Fruit fly (Drosophila melanogaster) ovary, adult (tissue): ENCODE results near the gene Usp5.
A peak's percentile ranks its signal among the peaks of the same experiment; 100 is the strongest.

Source experiments
- CG17801 ChIP-seq: fragments of 200-800 bp; optimal IDR thresholded peaks from 2 replicates; lab custom pipeline; 2019; ENCODE audit warnings: missing biosample characterization, mild to moderate bottlenecking, missing genetic modification characterization, moderate library complexity; ENCODE audit not compliant: partially characterized antibody

Gene Usp5

DNA sequence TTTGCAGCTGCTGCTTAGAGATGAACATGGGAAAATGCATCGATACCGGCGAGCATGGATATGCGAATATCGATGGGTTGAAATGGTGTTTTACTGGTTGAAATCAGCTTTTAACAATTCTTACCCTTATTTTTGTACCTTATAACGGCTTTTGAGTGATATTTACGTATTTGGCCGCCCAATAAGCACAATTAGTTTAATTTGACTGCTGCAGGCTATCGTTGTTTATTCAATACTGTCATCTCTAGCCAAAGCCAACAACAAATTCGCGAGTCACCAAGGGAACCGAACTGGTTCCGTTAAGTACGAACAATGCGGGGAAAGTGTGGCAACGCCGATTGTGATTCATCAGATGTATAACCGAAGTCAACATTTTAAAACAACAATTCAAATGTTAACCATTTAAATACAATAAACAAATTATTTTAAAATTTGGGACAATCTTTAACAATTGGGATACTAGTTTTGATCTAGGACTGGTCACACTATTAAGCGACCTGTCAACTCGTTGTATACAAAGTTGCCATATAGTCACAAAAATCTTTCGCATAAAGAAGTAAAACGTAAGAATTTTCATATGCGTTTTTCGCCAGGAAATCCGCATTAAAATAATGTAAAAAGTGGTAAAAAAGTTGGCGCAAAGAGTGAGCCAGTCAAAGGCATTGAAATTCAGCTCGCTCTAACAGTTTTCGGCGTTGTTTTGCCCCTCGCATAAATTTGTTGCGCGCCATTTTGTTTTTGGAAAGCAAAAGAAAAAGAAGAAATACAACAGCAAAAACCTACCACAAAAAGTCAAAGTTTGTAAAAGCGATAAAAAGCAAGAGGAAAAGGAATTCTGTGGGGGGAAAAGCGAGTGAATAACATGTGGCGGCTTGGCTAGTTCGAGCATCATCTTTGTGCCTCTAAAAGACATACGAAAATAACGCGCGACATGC lies at the start of gene Usp5, which contains the start of gene BtbVII:
Gene Usp5, minus strand, starts transcription at position 234 of the 935 bp plus-strand sequence.
Gene BtbVII, plus strand, starts transcription at position 522 of the 935 bp plus-strand sequence.
- peak; percentile 7 for TF ChIP-seq CG17801 (GFP tag; lab: Kevin White, UChicago)

DNA sequence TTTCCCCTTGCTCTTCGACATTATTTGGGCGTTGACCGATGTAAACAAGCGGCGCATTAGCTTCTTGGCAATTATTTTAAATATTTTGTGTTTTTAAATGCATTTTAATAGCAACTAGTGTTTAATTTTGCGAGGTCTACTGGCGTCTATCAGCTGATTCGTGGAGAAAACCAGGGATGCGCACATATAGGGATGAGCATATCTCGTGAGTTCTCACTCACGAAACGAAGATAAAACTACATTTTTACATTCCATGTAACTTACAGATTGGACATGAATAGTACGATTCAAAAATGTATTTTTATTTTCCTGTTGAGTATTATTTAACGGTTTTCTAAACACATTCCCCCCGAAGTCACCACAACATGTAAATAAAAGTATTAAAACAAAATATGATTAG lies 49.3 kb upstream of the Usp5 start, which contains the start of gene CG14966:
Gene CG14966, minus strand, starts transcription at position 168 of the 400 bp plus-strand sequence.
- peak; percentile 58 for TF ChIP-seq CG17801 (GFP tag; lab: Kevin White, UChicago)

DNA sequence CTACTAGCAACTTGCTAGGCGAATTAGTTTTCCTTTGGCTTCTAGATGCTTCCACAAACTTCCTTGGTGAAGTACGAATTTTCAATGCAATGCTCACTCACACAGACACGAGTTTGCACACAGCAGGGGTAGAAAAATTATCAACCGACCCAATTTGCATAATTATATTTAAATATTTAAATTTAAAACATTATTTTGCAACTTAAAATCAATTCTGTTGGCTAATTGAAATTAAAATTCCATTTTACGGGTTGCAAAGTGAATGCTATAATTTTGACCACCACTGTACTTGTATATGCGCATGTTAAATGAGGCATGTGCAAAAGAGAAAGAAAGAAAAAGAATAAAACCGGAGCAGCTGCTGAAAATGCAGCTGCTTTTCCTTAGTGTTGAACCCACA lies 45.9 kb upstream of the Usp5 start:
- TF ChIP-seq CG17801 (GFP tag; lab: Kevin White, UChicago), result peak; percentile 86

DNA sequence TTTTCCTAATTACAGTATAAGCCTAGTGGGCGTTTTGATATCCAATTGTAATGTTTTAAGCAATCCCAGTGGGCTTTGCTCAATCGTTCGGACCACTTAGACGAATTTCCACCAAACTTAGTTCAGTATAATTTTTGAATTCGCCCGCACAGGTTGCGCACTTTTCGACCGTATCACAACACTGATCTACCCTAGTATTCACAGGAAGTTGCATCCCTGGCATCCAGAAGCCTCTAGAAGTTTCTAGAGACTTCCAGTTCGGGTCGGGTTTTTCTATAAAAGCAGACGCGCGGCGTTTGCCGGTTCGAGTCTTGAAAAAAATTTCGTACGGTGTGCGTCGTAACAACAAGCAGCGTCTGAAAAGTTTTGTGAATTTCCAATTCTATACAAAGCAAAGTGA lies 44.8 kb upstream of the Usp5 start, which contains the start of gene Hsp83:
Gene Hsp83, plus strand, starts transcription at position 58 of the 400 bp plus-strand sequence.
- peak; percentile 98 for TF ChIP-seq CG17801 (GFP tag; lab: Kevin White, UChicago)

DNA sequence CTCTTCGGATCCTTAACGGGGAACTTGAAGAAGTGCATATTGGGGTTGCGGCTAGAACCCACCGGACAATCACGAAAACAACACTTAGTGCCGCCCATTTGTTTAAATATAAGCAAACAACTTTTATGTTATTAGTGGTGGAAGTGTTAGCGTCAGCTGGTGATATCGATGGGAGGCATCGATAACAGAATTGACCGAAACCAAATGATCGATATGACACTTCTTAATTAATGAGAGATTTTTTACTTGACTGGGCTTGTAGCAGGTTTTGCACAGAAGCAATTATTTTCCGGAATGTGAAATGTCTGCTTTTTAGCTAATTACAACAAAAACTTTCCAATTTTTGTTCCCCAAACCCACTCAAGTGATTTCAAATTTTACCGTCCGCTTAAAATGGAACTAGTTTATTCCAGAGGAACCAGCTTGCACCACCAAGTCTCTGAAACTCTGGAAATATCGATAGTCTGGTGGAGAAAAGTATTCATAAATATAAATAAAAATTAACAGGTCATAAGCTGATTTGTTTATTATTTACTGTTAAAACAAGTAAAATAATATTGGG lies 44.3 kb upstream of the Usp5 start, which contains the start of gene CG14965:
Gene CG14965, minus strand, starts transcription at position 159 of the 562 bp plus-strand sequence.
- no peak for TF ChIP-seq CG17801 (GFP tag; lab: Kevin White, UChicago)

DNA sequence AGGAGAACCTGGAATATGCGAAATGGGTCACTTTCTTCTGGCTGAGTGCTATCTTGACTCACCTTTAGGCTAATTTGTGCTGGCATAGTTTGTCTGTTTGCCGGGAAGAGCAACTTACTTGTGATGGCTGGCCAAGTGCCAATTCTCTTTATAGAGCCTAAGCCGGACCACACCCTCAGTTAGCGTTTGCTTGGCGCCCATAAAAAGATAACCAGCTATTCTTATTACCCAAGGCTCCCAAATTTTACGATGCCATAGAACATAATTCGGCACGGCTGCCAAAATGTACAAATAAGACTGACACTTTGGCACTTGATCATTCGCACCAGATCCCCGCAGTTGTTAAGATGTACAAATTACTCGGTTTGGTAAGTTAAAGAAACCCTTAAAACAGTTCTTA lies 41.5 kb upstream of the Usp5 start, which contains the start of the genes CG42525 and CG14958:
Gene CG42525, minus strand, starts transcription at position 101 of the 400 bp plus-strand sequence.
Gene CG14958, plus strand, starts transcription at position 332 of the 400 bp plus-strand sequence.
- TF ChIP-seq CG17801 (GFP tag; lab: Kevin White, UChicago), result no peak

DNA sequence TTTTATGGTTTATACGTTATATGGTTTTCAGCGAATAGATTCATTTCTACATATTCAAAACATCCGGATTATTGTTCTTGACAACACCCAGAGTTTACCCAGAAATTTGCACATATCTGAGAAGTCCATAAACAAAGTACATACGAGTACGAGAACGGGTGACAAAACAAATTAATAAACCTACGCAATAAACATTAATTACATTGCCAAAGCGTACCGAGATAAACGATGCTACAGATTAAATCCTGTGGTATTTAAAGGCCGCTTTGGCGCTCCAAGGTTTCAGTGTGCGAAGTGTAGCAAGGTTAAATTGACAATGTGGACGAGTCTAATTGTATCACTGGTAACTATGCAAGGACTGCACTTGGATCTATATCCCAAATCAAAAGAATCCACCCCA lies 39.1 kb upstream of the Usp5 start, which contains the start of gene CG14957:
Gene CG14957, plus strand, starts transcription at position 301 of the 400 bp plus-strand sequence.
- no peak for TF ChIP-seq CG17801 (GFP tag; lab: Kevin White, UChicago)

DNA sequence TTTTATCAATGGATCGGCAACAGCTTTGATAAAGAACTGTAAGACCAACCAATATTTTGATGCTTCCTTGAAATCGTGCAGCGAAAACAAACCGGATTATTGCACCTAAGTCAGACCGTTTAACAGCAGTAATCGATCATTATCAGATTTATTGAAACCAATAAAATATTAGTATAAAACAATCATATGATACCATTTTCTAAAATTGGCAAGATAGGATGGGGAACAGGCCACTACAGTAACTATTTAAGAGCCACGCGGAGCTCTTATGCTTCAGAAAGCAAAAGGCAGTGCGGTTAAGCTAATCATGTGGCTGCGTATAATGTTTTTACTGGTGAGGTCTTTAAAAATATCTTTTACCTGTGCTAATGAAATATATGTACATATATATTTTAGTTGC lies 38.2 kb upstream of the Usp5 start, which contains the start of gene CG32284:
Gene CG32284, plus strand, starts transcription at position 301 of the 400 bp plus-strand sequence.
- TF ChIP-seq CG17801 (GFP tag; lab: Kevin White, UChicago), result no peak

DNA sequence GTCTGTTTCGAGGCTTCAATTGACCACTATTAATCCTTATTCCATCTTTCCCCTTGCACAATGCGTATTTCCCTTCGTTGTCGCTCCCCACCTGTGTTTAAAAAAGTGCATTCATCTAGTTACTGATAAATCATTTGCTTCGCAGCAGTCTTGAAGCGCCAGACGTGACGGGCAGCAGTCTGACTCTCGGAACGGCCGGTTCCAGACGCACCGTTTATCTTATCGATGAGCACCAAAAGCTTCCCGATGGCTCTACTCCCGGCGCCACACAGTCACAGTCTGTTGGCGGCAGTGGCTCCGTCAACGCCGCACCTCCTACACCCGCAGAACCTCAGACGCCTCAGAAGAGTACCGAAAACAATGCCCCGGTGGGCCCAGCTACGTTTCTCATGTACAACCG lies 35.9 kb upstream of the Usp5 start, which contains the start of gene CG42494:
Gene CG42494, plus strand, starts transcription at position 301 of the 400 bp plus-strand sequence.
- TF ChIP-seq CG17801 (GFP tag; lab: Kevin White, UChicago), result no peak

DNA sequence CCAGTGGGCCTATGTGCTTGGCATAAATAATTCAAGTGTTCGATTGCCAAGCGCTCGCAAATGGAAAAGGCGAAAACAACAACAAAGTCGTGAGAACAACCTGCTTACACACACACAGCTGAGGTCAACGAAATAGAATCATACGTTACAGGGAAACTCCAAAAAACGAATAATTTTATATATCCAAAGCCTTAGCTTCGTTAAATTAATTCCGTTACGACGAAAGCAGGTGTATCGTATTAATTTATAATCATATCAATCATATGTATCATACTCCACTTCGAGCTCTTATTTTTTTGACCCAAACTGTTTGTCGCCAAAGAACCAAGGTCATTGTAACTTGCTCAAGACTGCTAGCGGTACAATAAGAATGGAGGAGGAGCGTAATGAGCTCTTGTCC lies 31.3 kb upstream of the Usp5 start:
- TF ChIP-seq CG17801 (GFP tag; lab: Kevin White, UChicago), result peak; percentile 92

DNA sequence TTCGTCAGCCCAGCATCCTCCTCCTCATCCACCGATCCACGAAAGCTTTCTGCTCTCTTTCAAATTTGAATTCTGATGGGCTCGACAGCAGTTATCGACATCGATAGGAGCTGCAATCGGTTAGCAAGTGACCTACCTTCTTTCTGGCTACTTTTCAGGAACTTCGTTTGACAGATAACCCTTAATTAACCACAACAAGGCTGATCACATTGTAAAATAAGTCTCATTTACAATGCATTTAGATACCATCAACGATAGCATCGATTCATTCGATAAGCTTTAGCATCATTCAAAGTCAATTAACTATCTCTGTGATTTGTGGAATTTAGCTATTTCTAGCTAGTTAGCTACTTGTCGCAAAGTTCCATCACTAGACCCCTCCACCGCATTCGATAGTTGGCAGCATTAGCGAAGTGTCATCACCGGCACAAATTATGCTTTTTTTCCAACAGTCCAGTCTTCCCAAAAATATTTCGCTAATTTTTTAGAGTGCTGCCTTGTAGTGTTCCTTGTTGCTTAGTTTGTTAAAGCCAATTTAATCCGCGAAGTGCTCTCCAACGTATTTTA lies 30.5 kb upstream of the Usp5 start, which contains the start of the genes MnM and Girdin:
Gene MnM, minus strand, starts transcription at position 51 of the 567 bp plus-strand sequence.
Gene Girdin, plus strand, starts transcription at position 401 of the 567 bp plus-strand sequence.
- TF ChIP-seq CG17801 (GFP tag; lab: Kevin White, UChicago), result no peak

DNA sequence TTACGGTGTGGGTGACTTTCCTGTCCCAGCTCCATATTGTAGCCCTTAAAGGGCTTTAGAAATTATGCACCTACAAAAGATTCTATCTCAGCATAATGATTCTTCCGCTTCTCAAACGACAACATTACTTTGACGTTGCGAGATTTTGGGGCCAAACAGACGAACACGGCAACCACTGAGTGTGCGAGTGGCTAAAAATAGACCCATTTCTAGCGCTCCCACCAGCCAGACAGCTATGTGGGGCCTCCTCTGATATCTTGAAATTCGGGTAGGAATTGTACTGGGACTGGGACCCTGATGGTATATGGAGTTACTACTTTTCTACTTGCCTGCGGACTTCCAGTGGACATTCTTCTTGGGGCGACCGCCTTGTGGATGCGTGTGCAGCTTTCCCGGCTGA lies 29.7 kb upstream of the Usp5 start:
- no peak for TF ChIP-seq CG17801 (GFP tag; lab: Kevin White, UChicago)

DNA sequence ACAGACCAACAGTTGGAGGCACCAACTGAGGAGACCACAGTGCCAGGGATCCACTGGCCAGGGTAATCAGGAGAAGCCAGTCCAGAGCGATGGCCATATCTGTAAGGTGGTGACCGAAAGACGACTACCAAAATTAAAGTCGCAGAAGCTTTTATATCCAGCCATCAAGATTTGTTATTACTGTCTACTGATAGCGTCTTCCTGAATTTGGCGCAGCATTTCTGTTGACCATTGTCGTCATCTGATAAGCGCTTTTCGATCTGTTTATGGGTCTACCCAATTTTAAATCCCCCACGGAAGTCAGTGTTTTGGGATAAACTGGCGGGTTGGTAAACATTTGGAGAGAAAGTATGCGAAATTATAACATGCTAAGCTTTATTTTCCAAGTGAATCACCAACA lies 24.3 kb upstream of the Usp5 start, which contains the start of gene CG14963:
Gene CG14963, minus strand, starts transcription at position 101 of the 400 bp plus-strand sequence.
- TF ChIP-seq CG17801 (GFP tag; lab: Kevin White, UChicago), result no peak

DNA sequence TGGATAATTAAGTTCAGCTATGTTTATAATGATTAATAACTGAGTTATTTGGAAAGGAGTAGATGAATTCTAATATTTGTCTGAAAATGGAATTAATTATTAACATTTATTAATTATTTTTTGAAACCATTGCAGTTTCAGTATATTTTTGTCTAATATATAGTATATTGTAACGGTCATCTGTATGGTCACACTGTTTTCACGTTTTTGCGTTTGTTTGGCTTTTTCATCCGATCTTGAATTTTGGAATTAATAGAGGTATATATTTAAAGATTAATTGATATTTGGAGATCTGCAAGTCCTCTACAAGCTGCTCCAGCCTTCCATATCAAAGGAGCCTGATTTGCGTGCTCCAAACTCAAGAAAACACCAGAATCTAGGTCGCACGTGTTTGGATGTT lies 20.9 kb upstream of the Usp5 start, which contains the start of the genes CG32278 and CG32281:
Gene CG32278, plus strand, starts transcription at position 180 of the 400 bp plus-strand sequence.
Gene CG32281, plus strand, starts transcription at position 269 of the 400 bp plus-strand sequence.
- no peak for TF ChIP-seq CG17801 (GFP tag; lab: Kevin White, UChicago)
